Fruit fly (Drosophila melanogaster) whole organism, embryonic: ENCODE data around the gene Grip128.
A peak's percentile ranks its signal among the peaks of the same experiment; 100 is the strongest.

ENCODE experiments used
- BEAF-32 ChIP-seq: fragments of 200-800 bp; sonication (Bioruptor generic); optimal IDR thresholded peaks from 3 replicates; lab custom pipeline; 2017; ENCODE audit warnings: missing biosample characterization, missing genetic modification characterization, mild to moderate bottlenecking, moderate library complexity, missing genetic modification reagents
- CG10543 ChIP-seq: fragments of 200-800 bp; sonication (Bioruptor generic); optimal IDR thresholded peaks from 3 replicates; lab custom pipeline; 2017; ENCODE audit warnings: missing biosample characterization, mild to moderate bottlenecking, missing genetic modification characterization, moderate library complexity
- CG10654 ChIP-seq: fragments of 200-800 bp; sonication (Bioruptor generic); optimal IDR thresholded peaks from 2 replicates; lab custom pipeline; 2016; ENCODE audit warnings: missing biosample characterization, missing genetic modification characterization
- CG11247 ChIP-seq: fragments of 200-800 bp; sonication (Bioruptor generic); IDR thresholded peaks from 2 replicates; pipeline ENCODE4 v1.3.6; 2022; ENCODE audit warnings: missing biosample characterization, missing genetic modification characterization
- CG11504 ChIP-seq: fragments of 200-800 bp; sonication (Bioruptor generic); optimal IDR thresholded peaks from 3 replicates; lab custom pipeline; 2019; ENCODE audit warnings: missing biosample characterization, mild to moderate bottlenecking, missing genetic modification characterization, moderate library complexity
- CG12744 ChIP-seq: fragments of 200-800 bp; sonication (Bioruptor generic); optimal IDR thresholded peaks from 2 replicates; lab custom pipeline; 2016; ENCODE audit warnings: missing biosample characterization, missing genetic modification characterization
- CG13424 ChIP-seq: fragments of 200-800 bp; sonication (Bioruptor generic); optimal IDR thresholded peaks from 2 replicates; lab custom pipeline; 2019; ENCODE audit warnings: missing biosample characterization, mild to moderate bottlenecking, missing genetic modification characterization, moderate library complexity
- CG14965 ChIP-seq: fragments of 200-800 bp; sonication (Bioruptor generic); optimal IDR thresholded peaks from 2 replicates; lab custom pipeline; 2016; ENCODE audit warnings: missing biosample characterization, missing genetic modification characterization, borderline replicate concordance
- CG16813 ChIP-seq: fragments of 200-800 bp; sonication (Bioruptor generic); IDR thresholded peaks from 3 replicates; pipeline ENCODE4 v1.3.6; 2022; ENCODE audit warnings: missing biosample characterization, missing genetic modification characterization; ENCODE audit not compliant: partially characterized antibody
- CG17361 ChIP-seq: fragments of 200-800 bp; sonication (Bioruptor generic); IDR thresholded peaks from 3 replicates; pipeline ENCODE4 v1.3.6; 2022; ENCODE audit warnings: missing biosample characterization, missing genetic modification characterization
- CG2120 ChIP-seq: fragments of 200-800 bp; sonication (Bioruptor generic); optimal IDR thresholded peaks from 3 replicates; lab custom pipeline; 2016; ENCODE audit warnings: missing biosample characterization, missing genetic modification characterization
- CG2678 ChIP-seq: fragments of 200-800 bp; sonication (Bioruptor generic); optimal IDR thresholded peaks from 3 replicates; lab custom pipeline; 2019; ENCODE audit warnings: missing biosample characterization, mild to moderate bottlenecking, missing genetic modification characterization, moderate library complexity
- CG30403 ChIP-seq: fragments of 200-800 bp; sonication (Bioruptor generic); optimal IDR thresholded peaks from 3 replicates; lab custom pipeline; 2016; ENCODE audit warnings: missing biosample characterization, missing genetic modification characterization
- CG31365 ChIP-seq: fragments of 200-800 bp; sonication (Bioruptor generic); optimal IDR thresholded peaks from 2 replicates; lab custom pipeline; 2018; ENCODE audit warnings: missing biosample characterization, mild to moderate bottlenecking, missing genetic modification characterization
- CG6791 ChIP-seq: fragments of 200-800 bp; sonication (Bioruptor generic); IDR thresholded peaks from 3 replicates; pipeline ENCODE4 v1.3.6; 2022; ENCODE audit warnings: missing biosample characterization, missing genetic modification characterization; ENCODE audit not compliant: partially characterized antibody
- CG8924 ChIP-seq: fragments of 200-800 bp; optimal IDR thresholded peaks from 3 replicates; lab custom pipeline; 2019; ENCODE audit warnings: missing biosample characterization, mild to moderate bottlenecking, missing genetic modification characterization, moderate library complexity
- D ChIP-seq, 2 experiments: fragments of 200-800 bp in 1 of 2; fragments of >200 bp in 1 of 2; sonication (Bioruptor generic) in 1 of 2; optimal IDR thresholded peaks; 2 replicates in 1 of 2; 3 replicates in 1 of 2; lab custom pipeline; 2017; ENCODE audit warnings: mild to moderate bottlenecking in 1 of 2, missing biosample characterization in 1 of 2, missing genetic modification characterization in 1 of 2, missing genetic modification reagents in 1 of 2
- Dfd ChIP-seq, 2 experiments: fragments of >200 bp; optimal IDR thresholded peaks; 2 replicates each; lab custom pipeline; 2017; ENCODE audit warnings: missing biosample characterization in 2 of 2, missing genetic modification characterization in 2 of 2
- Drgx ChIP-seq: fragments of 200-800 bp; sonication (Bioruptor generic); IDR thresholded peaks from 2 replicates; pipeline ENCODE4 v1.3.6; 2022; ENCODE audit warnings: missing biosample characterization, missing genetic modification characterization
- Eip74EF ChIP-seq, 2 experiments: fragments of 200-800 bp in 1 of 2; fragments of >200 bp in 1 of 2; sonication (Bioruptor generic) in 1 of 2; optimal IDR thresholded peaks; 2 replicates each; lab custom pipeline; 2017 to 2019; ENCODE audit warnings: missing biosample characterization in 2 of 2, missing genetic modification characterization in 2 of 2, mild to moderate bottlenecking in 1 of 2, moderate library complexity in 1 of 2
- Hr3 ChIP-seq: fragments of 200-800 bp; sonication (Bioruptor generic); optimal IDR thresholded peaks from 3 replicates; lab custom pipeline; 2016; ENCODE audit warnings: missing biosample characterization, missing genetic modification characterization
- Hr51 ChIP-seq, 2 experiments: fragments of 200-800 bp; sonication (Bioruptor generic); optimal IDR thresholded peaks; 2 replicates in 1 of 2; 3 replicates in 1 of 2; lab custom pipeline; 2016 to 2018; ENCODE audit warnings: missing biosample characterization in 2 of 2, missing genetic modification characterization in 2 of 2, mild to moderate bottlenecking in 1 of 2, moderate library complexity in 1 of 2
- Nf-YC ChIP-seq: fragments of 200-800 bp; optimal IDR thresholded peaks from 3 replicates; lab custom pipeline; 2019; ENCODE audit warnings: missing biosample characterization, mild to moderate bottlenecking, missing genetic modification characterization, moderate library complexity
- Sin3A ChIP-seq: fragments of >200 bp; optimal IDR thresholded peaks from 2 replicates; lab custom pipeline; 2018
- Taf1 ChIP-seq: fragments of 200-800 bp; sonication (Bioruptor generic); IDR thresholded peaks from 2 replicates; pipeline ENCODE4 v1.3.6; 2022; ENCODE audit warnings: missing biosample characterization, missing genetic modification characterization
- ase ChIP-seq: fragments of 200-800 bp; sonication (Bioruptor generic); IDR thresholded peaks from 3 replicates; pipeline ENCODE4 v1.3.6; 2022; ENCODE audit warnings: missing biosample characterization, missing genetic modification characterization
- ash1 ChIP-seq: fragments of 200-800 bp; sonication (Bioruptor generic); optimal IDR thresholded peaks from 2 replicates; lab custom pipeline; 2018; ENCODE audit warnings: missing biosample characterization, mild to moderate bottlenecking, missing genetic modification characterization
- cas ChIP-seq: fragments of 200-800 bp; sonication (Bioruptor generic); IDR thresholded peaks from 2 replicates; pipeline ENCODE4 v1.3.6; 2022; ENCODE audit warnings: missing biosample characterization, missing genetic modification characterization
- crc ChIP-seq: fragments of 200-800 bp; sonication (Bioruptor generic); optimal IDR thresholded peaks from 2 replicates; lab custom pipeline; 2016; ENCODE audit warnings: missing biosample characterization, missing genetic modification characterization
- croc ChIP-seq: fragments of 200-800 bp; sonication (Bioruptor generic); conservative IDR thresholded peaks from 3 replicates; pipeline ENCODE4 v1.3.6; 2022; ENCODE audit warnings: missing biosample characterization, missing genetic modification characterization
- eyg ChIP-seq: fragments of 200-800 bp; sonication (Bioruptor generic); optimal IDR thresholded peaks from 3 replicates; lab custom pipeline; 2016; ENCODE audit warnings: missing biosample characterization, missing genetic modification characterization
- grau ChIP-seq: fragments of 200-800 bp; optimal IDR thresholded peaks from 3 replicates; lab custom pipeline; 2019; ENCODE audit warnings: missing biosample characterization, mild to moderate bottlenecking, missing genetic modification characterization, moderate library complexity
- gt ChIP-seq: fragments of 200-800 bp; sonication (Bioruptor generic); IDR thresholded peaks from 2 replicates; pipeline ENCODE4 v1.3.6; 2022; ENCODE audit warnings: missing biosample characterization, missing genetic modification characterization
- insv ChIP-seq, 2 experiments: fragments of 200-800 bp; sonication (Bioruptor generic); optimal IDR thresholded peaks; 3 replicates each; lab custom pipeline; 2016 to 2018; ENCODE audit warnings: missing biosample characterization in 2 of 2, missing genetic modification characterization in 2 of 2
- phol ChIP-seq: fragments of 200-800 bp; sonication (Bioruptor generic); optimal IDR thresholded peaks from 3 replicates; lab custom pipeline; 2018; ENCODE audit warnings: missing biosample characterization, mild to moderate bottlenecking, missing genetic modification characterization, moderate library complexity
- pros ChIP-seq: fragments of 200-800 bp; sonication (Bioruptor generic); optimal IDR thresholded peaks from 3 replicates; lab custom pipeline; 2019; ENCODE audit warnings: missing biosample characterization, mild to moderate bottlenecking, missing genetic modification characterization, moderate library complexity
- repo ChIP-seq: fragments of 200-800 bp; sonication (Bioruptor generic); optimal IDR thresholded peaks from 2 replicates; lab custom pipeline; 2016; ENCODE audit warnings: missing biosample characterization, missing genetic modification characterization
- slbo ChIP-seq: fragments of 200-800 bp; sonication (Bioruptor generic); IDR thresholded peaks from 2 replicates; pipeline ENCODE4 v1.3.6; 2022; ENCODE audit warnings: missing biosample characterization, missing genetic modification characterization
- so ChIP-seq: fragments of 200-800 bp; sonication (Bioruptor generic); IDR thresholded peaks from 3 replicates; pipeline ENCODE4 v1.3.6; 2022; ENCODE audit warnings: missing biosample characterization, missing genetic modification characterization

The Grip128 gene

DNA sequence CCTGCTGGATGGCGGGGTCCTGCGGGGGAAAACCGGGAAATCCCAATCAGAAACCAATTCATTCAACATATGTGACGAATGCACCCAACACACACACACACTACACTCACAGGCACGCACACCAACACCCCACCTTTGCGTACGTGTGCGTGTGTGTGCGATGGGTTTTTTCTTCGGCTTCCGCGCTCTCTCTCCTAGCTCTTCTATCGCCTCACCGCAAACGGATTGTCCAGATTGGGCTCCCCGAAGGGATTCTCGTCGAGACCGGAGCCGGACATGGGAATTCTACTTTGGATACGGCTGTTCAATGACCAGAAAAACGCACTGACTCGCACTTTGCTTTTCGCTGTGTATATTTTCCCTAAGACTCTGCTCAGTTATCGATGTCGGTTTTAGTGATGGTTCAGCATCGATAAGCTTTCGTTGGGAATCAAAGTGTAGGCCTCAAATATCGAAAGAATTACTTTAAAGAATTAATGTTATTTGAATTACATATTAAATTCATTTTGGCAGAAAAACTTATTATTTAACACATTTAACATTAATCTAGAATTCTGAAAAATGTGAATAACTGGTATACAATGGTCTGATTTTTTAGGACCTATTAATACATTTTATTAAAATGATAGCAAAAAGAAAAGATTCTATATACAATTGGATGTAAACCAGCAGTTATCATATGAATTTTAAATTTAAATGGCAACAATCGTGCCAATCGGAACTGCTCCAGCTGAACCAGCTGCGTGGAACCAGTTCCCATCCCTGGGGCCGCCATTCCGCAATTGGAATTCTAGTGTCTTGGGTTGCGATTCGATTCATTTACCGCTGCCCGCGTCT lies 22.2 kb downstream of the Grip128 start, which contains the start of the genes Scamp and Ahcy (continued):
- TF ChIP-seq Taf1 (GFP tag; lab: Robert Waterston, UW): no peak
- TF ChIP-seq ash1 (GFP tag; lab: Kevin White, UChicago): no peak
- no peak for TF ChIP-seq crc
- TF ChIP-seq BEAF-32 (GFP tag; lab: Kevin White, UChicago): peak; percentile 75
- peak; percentile 34 for TF ChIP-seq Sin3A (lab: Kevin White, UChicago)
- TF ChIP-seq gt (GFP tag; lab: Robert Waterston, UW): no peak
- TF ChIP-seq CG11504 (tag; lab: Kevin White, UChicago): peak; percentile 45
- no peak for TF ChIP-seq CG14965 (GFP tag; lab: Kevin White, UChicago)
- TF ChIP-seq CG11247 (GFP tag; lab: Robert Waterston, UW): no peak
- TF ChIP-seq D (optimal IDR thresholded peaks at IDR 0.05; lab: Kevin White, UChicago): no peak
- TF ChIP-seq D (GFP tag; optimal IDR thresholded peaks at IDR 0.05; lab: Kevin White, UChicago): no peak
- TF ChIP-seq CG8924 (tag; lab: Kevin White, UChicago): no peak
- TF ChIP-seq CG2678 (tag; lab: Kevin White, UChicago): peak; percentile 32
- 0 out of 3 replicates have a peak, but pooled peaks have one; percentile 30 for TF ChIP-seq CG6791 (GFP tag; lab: Robert Waterston, UW)
- TF ChIP-seq Eip74EF (GFP tag; optimal IDR thresholded peaks at IDR 0.05; lab: Kevin White, UChicago): no peak
- TF ChIP-seq croc: no peak
- TF ChIP-seq eyg (GFP tag; lab: Kevin White, UChicago): no peak
- TF ChIP-seq CG13424 (tag; lab: Kevin White, UChicago): peak; percentile 5
- no peak for TF ChIP-seq pros (GFP tag; lab: Kevin White, UChicago)
- TF ChIP-seq CG30403: peak; percentile 30
- TF ChIP-seq cas: no peak
- TF ChIP-seq ase (GFP tag; lab: Robert Waterston, UW): no peak
- TF ChIP-seq insv (GFP tag; optimal IDR thresholded peaks at IDR 0.05; lab: Kevin White, UChicago): peak; percentile 45 to 85
- TF ChIP-seq Dfd (GFP tag; optimal IDR thresholded peaks at IDR 0.05; lab: Kevin White, UChicago): no peak
- TF ChIP-seq CG10654 (GFP tag; lab: Kevin White, UChicago): no peak
- peak; percentile 13 for TF ChIP-seq CG10543 (GFP tag; lab: Kevin White, UChicago)
- peak; percentile 48; the same call in 2 of the 3 replicates for TF ChIP-seq CG16813
- no peak for TF ChIP-seq CG12744 (GFP tag; lab: Kevin White, UChicago)
- TF ChIP-seq repo (GFP tag; lab: Kevin White, UChicago): no peak
- TF ChIP-seq CG31365 (tag; lab: Kevin White, UChicago): no peak
- peak in 1 of 2 experiments; percentile 11 for TF ChIP-seq Hr51 (GFP tag; optimal IDR thresholded peaks at IDR 0.05; lab: Kevin White, UChicago)
- TF ChIP-seq Nf-YC (tag; lab: Kevin White, UChicago): peak; percentile 15
- TF ChIP-seq phol (tag; lab: Kevin White, UChicago): peak; percentile 76
- peak; percentile 57; the same call in 2 of the 3 replicates for TF ChIP-seq CG17361 (GFP tag; lab: Robert Waterston, UW)
- no peak for TF ChIP-seq Hr3
- no peak for TF ChIP-seq so (GFP tag; lab: Robert Waterston, UW)

DNA sequence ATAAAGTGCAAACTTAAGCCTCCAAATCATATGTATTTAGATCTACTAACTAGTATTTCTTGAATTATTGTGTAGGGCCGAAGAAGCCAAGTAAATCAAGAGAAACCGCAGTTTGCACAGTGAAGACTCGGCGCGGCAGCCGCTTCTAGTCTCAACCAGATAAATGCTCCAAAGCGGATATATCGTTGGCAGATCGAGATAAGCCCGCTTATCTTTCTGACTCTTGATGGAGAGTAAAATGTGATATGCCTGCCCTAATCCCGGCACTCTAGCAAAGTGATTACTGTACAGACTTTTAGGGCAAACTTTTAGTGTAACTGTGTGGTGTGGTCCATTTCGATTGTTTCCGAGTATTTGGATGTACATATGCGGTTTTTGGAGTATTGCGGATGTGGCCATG lies 23.1 kb downstream of the Grip128 start:
- TF ChIP-seq Drgx: 0 out of 2 replicates have a peak, but pooled peaks have one; percentile 17
- TF ChIP-seq slbo (GFP tag; lab: Robert Waterston, UW): peak; percentile 53
- no peak for TF ChIP-seq CG2678 (tag; lab: Kevin White, UChicago)
- TF ChIP-seq CG2120 (GFP tag; lab: Kevin White, UChicago): peak; percentile 22
- TF ChIP-seq grau (tag; lab: Kevin White, UChicago): peak; percentile 54
